Worm (Caenorhabditis elegans) whole organism, midembryonic: ENCODE data around the gene lars-1.

Experiments
- klf-2 ChIP-seq: fragments of 200-800 bp; sonication (Bioruptor generic); conservative IDR thresholded peaks from 2 replicates; pipeline ENCODE4 v1.3.6; 2022; ENCODE audit warnings: missing genetic modification reagents, missing genetic modification characterization, missing compliant biosample characterization
- med-1 ChIP-seq: sonication (generic microtip); optimal IDR thresholded peaks from 2 replicates; lab custom pipeline; 2017; ENCODE audit warnings: missing genetic modification characterization, mild to moderate bottlenecking, missing compliant biosample characterization, antibody characterized with exemption, missing genetic modification reagents; ENCODE audit not compliant: insufficient read depth
- tab-1 ChIP-seq: fragments of 200-800 bp; sonication (Bioruptor generic); IDR thresholded peaks from 2 replicates; pipeline ENCODE4 v1.3.6; 2022; ENCODE audit warnings: missing genetic modification characterization, missing compliant biosample characterization

DNA sequence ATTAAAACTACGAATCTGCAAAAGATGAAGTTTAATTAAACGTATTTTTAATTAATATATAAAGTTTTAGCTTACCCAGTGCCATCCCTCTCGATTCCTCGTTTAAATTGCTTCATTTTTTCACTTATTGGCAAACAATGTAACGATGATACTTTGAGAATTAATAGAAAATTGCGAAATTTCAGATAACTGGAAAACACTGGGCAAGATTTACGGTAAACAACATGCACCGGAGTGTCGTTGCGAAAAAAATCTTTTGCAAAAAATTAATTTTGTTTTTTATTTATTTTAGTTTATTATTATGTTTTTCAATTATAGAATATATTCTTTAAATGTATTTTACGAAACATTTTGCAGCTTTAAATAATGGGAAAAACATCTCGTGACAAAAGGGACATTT is 17.5 kb upstream of the lars-1 start, which contains the start of the genes pelo-1 and R74.7:
- TF ChIP-seq tab-1 (GFP tag; lab: Robert Waterston, UW): no peak
- TF ChIP-seq klf-2 (GFP tag; lab: Robert Waterston, UW): no peak
- no peak for TF ChIP-seq med-1 (GFP tag; lab: Kevin White, UChicago)
